Fruit fly (Drosophila melanogaster) whole organism, embryonic: Measurements from ENCODE around the gene CG17637.

Experiments
- Asciz ChIP-seq: fragments of 200-800 bp; sonication (Bioruptor generic); optimal IDR thresholded peaks from 2 replicates; lab custom pipeline; 2017; ENCODE audit warnings: missing biosample characterization, mild to moderate bottlenecking, missing genetic modification characterization, missing genetic modification reagents
- CG10565 ChIP-seq: fragments of 200-800 bp; sonication (Bioruptor generic); optimal IDR thresholded peaks from 3 replicates; lab custom pipeline; 2016; ENCODE audit warnings: missing biosample characterization, mild to moderate bottlenecking, missing genetic modification characterization
- CG12236 ChIP-seq: fragments of 200-800 bp; sonication (Bioruptor generic); optimal IDR thresholded peaks from 2 replicates; lab custom pipeline; 2016; ENCODE audit warnings: missing biosample characterization, missing genetic modification characterization
- CG12769 ChIP-seq: fragments of 200-800 bp; sonication (Bioruptor generic); optimal IDR thresholded peaks from 2 replicates; lab custom pipeline; 2019; ENCODE audit warnings: missing biosample characterization, mild to moderate bottlenecking, missing genetic modification characterization, moderate library complexity
- CG13296 ChIP-seq: fragments of 200-800 bp; sonication (Bioruptor generic); optimal IDR thresholded peaks from 3 replicates; lab custom pipeline; 2018; ENCODE audit warnings: missing biosample characterization, mild to moderate bottlenecking, missing genetic modification characterization
- CG13424 ChIP-seq: fragments of 200-800 bp; sonication (Bioruptor generic); optimal IDR thresholded peaks from 2 replicates; lab custom pipeline; 2019; ENCODE audit warnings: missing biosample characterization, mild to moderate bottlenecking, missing genetic modification characterization, moderate library complexity
- CG14014 ChIP-seq: fragments of 200-800 bp; sonication (Bioruptor generic); IDR thresholded peaks from 2 replicates; pipeline ENCODE4 v1.3.6; 2022; ENCODE audit warnings: missing biosample characterization, missing genetic modification characterization
- CG17385 ChIP-seq: fragments of 200-800 bp; sonication (Bioruptor generic); optimal IDR thresholded peaks from 3 replicates; lab custom pipeline; 2018; ENCODE audit warnings: missing biosample characterization, mild to moderate bottlenecking, missing genetic modification characterization
- CG17802 ChIP-seq: fragments of 200-800 bp; sonication (Bioruptor generic); optimal IDR thresholded peaks from 2 replicates; lab custom pipeline; 2018; ENCODE audit warnings: missing biosample characterization, mild to moderate bottlenecking, missing genetic modification characterization, moderate library complexity
- CG2678 ChIP-seq: fragments of 200-800 bp; sonication (Bioruptor generic); optimal IDR thresholded peaks from 3 replicates; lab custom pipeline; 2019; ENCODE audit warnings: missing biosample characterization, mild to moderate bottlenecking, missing genetic modification characterization, moderate library complexity
- CG3163 ChIP-seq: fragments of 200-800 bp; sonication (Bioruptor generic); optimal IDR thresholded peaks from 3 replicates; lab custom pipeline; 2016; ENCODE audit warnings: missing biosample characterization, missing genetic modification characterization
- CG6175 ChIP-seq: fragments of 200-800 bp; sonication (Bioruptor generic); IDR thresholded peaks from 3 replicates; pipeline ENCODE4 v1.3.6; 2022; ENCODE audit warnings: missing biosample characterization, missing genetic modification characterization
- CG7786 ChIP-seq: fragments of 200-800 bp; sonication (Bioruptor generic); optimal IDR thresholded peaks from 2 replicates; lab custom pipeline; 2016; ENCODE audit warnings: missing biosample characterization, missing genetic modification characterization
- CG8290 ChIP-seq, 3 experiments: fragments of 200-800 bp; sonication (Bioruptor generic); optimal IDR thresholded peaks; 2 replicates each; lab custom pipeline; 2016 to 2019; ENCODE audit warnings: missing biosample characterization in 3 of 3, missing genetic modification characterization in 3 of 3, mild to moderate bottlenecking in 2 of 3, moderate library complexity in 1 of 3
- CG8359 ChIP-seq: fragments of 200-800 bp; sonication (Bioruptor generic); optimal IDR thresholded peaks from 2 replicates; lab custom pipeline; 2017; ENCODE audit warnings: missing biosample characterization, mild to moderate bottlenecking, missing genetic modification characterization, borderline replicate concordance
- CG9817 ChIP-seq: fragments of 200-800 bp; sonication (Bioruptor generic); optimal IDR thresholded peaks from 2 replicates; lab custom pipeline; 2018; ENCODE audit warnings: missing biosample characterization, mild to moderate bottlenecking, missing genetic modification characterization, moderate library complexity
- CrebB ChIP-seq: fragments of 200-800 bp; sonication (Bioruptor generic); optimal IDR thresholded peaks from 3 replicates; lab custom pipeline; 2018; ENCODE audit warnings: missing biosample characterization, mild to moderate bottlenecking, missing genetic modification characterization
- Dad ChIP-seq: fragments of 200-800 bp; sonication (Bioruptor generic); optimal IDR thresholded peaks from 3 replicates; lab custom pipeline; 2016; ENCODE audit warnings: missing biosample characterization, missing genetic modification characterization
- Deaf1 ChIP-seq: fragments of 200-800 bp; optimal IDR thresholded peaks from 3 replicates; lab custom pipeline; 2019; ENCODE audit warnings: missing biosample characterization, mild to moderate bottlenecking, missing genetic modification characterization, moderate library complexity
- Doc3 ChIP-seq: fragments of 200-800 bp; sonication (Bioruptor generic); IDR thresholded peaks from 3 replicates; pipeline ENCODE4 v1.3.6; 2022; ENCODE audit warnings: missing biosample characterization, missing genetic modification characterization; ENCODE audit not compliant: partially characterized antibody
- ERR ChIP-seq: fragments of 200-800 bp; sonication (Bioruptor generic); optimal IDR thresholded peaks from 2 replicates; lab custom pipeline; 2016; ENCODE audit warnings: missing biosample characterization, missing genetic modification characterization
- Fer2 ChIP-seq: fragments of 200-800 bp; sonication (Bioruptor generic); optimal IDR thresholded peaks from 2 replicates; lab custom pipeline; 2018; ENCODE audit warnings: missing biosample characterization, mild to moderate bottlenecking, missing genetic modification characterization, moderate library complexity
- HLH54F ChIP-seq: fragments of 200-800 bp; sonication (Bioruptor generic); optimal IDR thresholded peaks from 3 replicates; lab custom pipeline; 2016; ENCODE audit warnings: missing biosample characterization, missing genetic modification characterization
- Hsf ChIP-seq: fragments of 200-800 bp; sonication (Bioruptor generic); optimal IDR thresholded peaks from 3 replicates; lab custom pipeline; 2016; ENCODE audit warnings: missing biosample characterization, missing genetic modification characterization
- Myb ChIP-seq: fragments of 200-800 bp; sonication (Bioruptor generic); optimal IDR thresholded peaks from 2 replicates; lab custom pipeline; 2016; ENCODE audit warnings: missing biosample characterization, missing genetic modification characterization
- NK7.1 ChIP-seq: fragments of 200-800 bp; sonication (Bioruptor generic); optimal IDR thresholded peaks from 3 replicates; lab custom pipeline; 2016; ENCODE audit warnings: missing biosample characterization, missing genetic modification characterization
- TFAM ChIP-seq: fragments of 200-800 bp; sonication (Bioruptor generic); optimal IDR thresholded peaks from 2 replicates; lab custom pipeline; 2017; ENCODE audit warnings: missing biosample characterization, missing genetic modification characterization, inconsistent platforms
- bigmax ChIP-seq: fragments of 200-800 bp; sonication (Bioruptor generic); optimal IDR thresholded peaks from 2 replicates; lab custom pipeline; 2018; ENCODE audit warnings: missing biosample characterization, mild to moderate bottlenecking, missing genetic modification characterization
- cg ChIP-seq: fragments of 200-800 bp; sonication (Bioruptor generic); optimal IDR thresholded peaks from 3 replicates; lab custom pipeline; 2019; ENCODE audit warnings: missing biosample characterization, mild to moderate bottlenecking, missing genetic modification characterization, moderate library complexity
- chif ChIP-seq, 2 experiments: fragments of 200-800 bp; sonication (Bioruptor generic); optimal IDR thresholded peaks; 3 replicates each; lab custom pipeline; 2016; ENCODE audit warnings: missing biosample characterization in 2 of 2, missing genetic modification characterization in 2 of 2
- fd3F ChIP-seq: fragments of 200-800 bp; sonication (Bioruptor generic); optimal IDR thresholded peaks from 2 replicates; lab custom pipeline; 2018; ENCODE audit warnings: missing biosample characterization, mild to moderate bottlenecking, missing genetic modification characterization, moderate library complexity
- gfzf ChIP-seq: fragments of 200-800 bp; sonication (Bioruptor generic); optimal IDR thresholded peaks from 2 replicates; lab custom pipeline; 2016; ENCODE audit warnings: missing biosample characterization, mild to moderate bottlenecking, missing genetic modification characterization, moderate library complexity
- gsb-n ChIP-seq: fragments of 200-800 bp; sonication (Bioruptor generic); optimal IDR thresholded peaks from 3 replicates; lab custom pipeline; 2018; ENCODE audit warnings: missing biosample characterization, mild to moderate bottlenecking, missing genetic modification characterization
- inv ChIP-seq: fragments of 200-800 bp; sonication (Bioruptor generic); IDR thresholded peaks from 2 replicates; pipeline ENCODE4 v1.3.6; 2022; ENCODE audit warnings: missing biosample characterization, missing genetic modification characterization; ENCODE audit not compliant: partially characterized antibody
- jigr1 ChIP-seq: fragments of 200-800 bp; sonication (Bioruptor generic); IDR thresholded peaks from 3 replicates; pipeline ENCODE4 v1.3.6; 2022; ENCODE audit warnings: missing biosample characterization, missing genetic modification characterization
- kay ChIP-seq: fragments of 200-800 bp; sonication (Bioruptor generic); optimal IDR thresholded peaks from 2 replicates; lab custom pipeline; 2016; ENCODE audit warnings: missing biosample characterization, missing genetic modification characterization
- rib ChIP-seq: fragments of 200-800 bp; sonication (Bioruptor generic); IDR thresholded peaks from 2 replicates; pipeline ENCODE4 v1.3.6; 2022; ENCODE audit warnings: missing biosample characterization, missing genetic modification characterization
- row ChIP-seq: fragments of 200-800 bp; sonication (Bioruptor generic); IDR thresholded peaks from 3 replicates; pipeline ENCODE4 v1.3.6; 2022; ENCODE audit warnings: missing biosample characterization, missing genetic modification characterization
- shn ChIP-seq: fragments of 200-800 bp; sonication (Bioruptor generic); optimal IDR thresholded peaks from 3 replicates; lab custom pipeline; 2016; ENCODE audit warnings: missing biosample characterization, missing genetic modification characterization
- sisA ChIP-seq: fragments of 200-800 bp; sonication (Bioruptor generic); IDR thresholded peaks from 2 replicates; pipeline ENCODE4 v1.3.6; 2022; ENCODE audit warnings: missing biosample characterization, missing genetic modification characterization
- so ChIP-seq: fragments of 200-800 bp; sonication (Bioruptor generic); IDR thresholded peaks from 3 replicates; pipeline ENCODE4 v1.3.6; 2022; ENCODE audit warnings: missing biosample characterization, missing genetic modification characterization
- sqz ChIP-seq: fragments of 200-800 bp; sonication (Bioruptor generic); optimal IDR thresholded peaks from 3 replicates; lab custom pipeline; 2018; ENCODE audit warnings: missing biosample characterization, mild to moderate bottlenecking, missing genetic modification characterization
- ssp ChIP-seq: fragments of 200-800 bp; sonication (Bioruptor generic); IDR thresholded peaks from 2 replicates; pipeline ENCODE4 v1.3.6; 2022; ENCODE audit warnings: missing biosample characterization, missing genetic modification characterization
- tna ChIP-seq: fragments of 200-800 bp; sonication (Bioruptor generic); IDR thresholded peaks from 2 replicates; pipeline ENCODE4 v1.3.6; 2022; ENCODE audit warnings: missing biosample characterization, missing genetic modification characterization; ENCODE audit not compliant: partially characterized antibody
- trem ChIP-seq: fragments of 200-800 bp; optimal IDR thresholded peaks from 3 replicates; lab custom pipeline; 2019; ENCODE audit warnings: missing biosample characterization, mild to moderate bottlenecking, missing genetic modification characterization, moderate library complexity
- vnd ChIP-seq: fragments of 200-800 bp; sonication (Bioruptor generic); IDR thresholded peaks from 3 replicates; pipeline ENCODE4 v1.3.6; 2022; ENCODE audit warnings: missing biosample characterization, missing genetic modification characterization; ENCODE audit not compliant: partially characterized antibody
- wek ChIP-seq: fragments of 200-800 bp; sonication (Bioruptor generic); optimal IDR thresholded peaks from 3 replicates; lab custom pipeline; 2018; ENCODE audit warnings: missing biosample characterization, mild to moderate bottlenecking, missing genetic modification characterization, moderate library complexity
- zf30C ChIP-seq: fragments of 200-800 bp; sonication (Bioruptor generic); optimal IDR thresholded peaks from 3 replicates; lab custom pipeline; 2018; ENCODE audit warnings: missing biosample characterization, mild to moderate bottlenecking, missing genetic modification characterization
- zfh1 ChIP-seq: fragments of 200-800 bp; sonication (Bioruptor generic); IDR thresholded peaks from 3 replicates; pipeline ENCODE4 v1.3.6; 2022; ENCODE audit warnings: missing biosample characterization, missing genetic modification characterization

The CG17637 gene

DNA sequence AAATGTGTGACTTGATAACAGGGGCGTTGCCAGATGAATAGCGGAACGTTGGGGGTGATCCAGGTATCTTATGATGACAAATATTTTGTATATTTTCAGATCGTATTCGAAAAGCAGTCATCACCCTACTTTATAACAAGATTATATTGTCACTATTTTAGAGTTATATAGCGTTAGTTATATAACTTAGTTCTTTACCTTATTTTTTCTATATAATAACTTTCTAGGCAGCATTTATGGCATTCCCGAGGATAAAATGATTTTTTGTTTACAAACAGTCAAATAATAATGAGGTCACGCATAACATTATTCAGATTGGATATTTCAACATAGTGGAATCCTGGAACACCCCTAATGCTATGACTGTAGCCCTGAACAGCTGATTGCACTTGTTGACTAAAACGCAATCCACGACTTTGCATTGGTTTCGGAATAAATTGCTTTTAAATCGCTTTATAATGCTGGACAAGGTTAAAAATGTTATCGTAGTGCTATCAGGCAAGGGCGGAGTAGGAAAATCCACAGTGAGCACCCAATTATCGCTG, 22.3 kb downstream of the CG17637 start, which contains the start of gene Nubp2 (continued):
- peak; percentile 92 for TF ChIP-seq trem (tag; lab: Kevin White, UChicago)
- TF ChIP-seq sisA: peak; percentile 94
- peak; percentile 97 for TF ChIP-seq CG2678
- peak; percentile 89 for TF ChIP-seq rib (GFP tag; lab: Robert Waterston, UW)
- peak; percentile 93 for TF ChIP-seq CG8290 (GFP tag; optimal IDR thresholded peaks at IDR 0.05; lab: Kevin White, UChicago)
- peak; percentile 86 to 90 for TF ChIP-seq CG8290 (tag; optimal IDR thresholded peaks at IDR 0.05; lab: Kevin White, UChicago)
- TF ChIP-seq gsb-n (tag; lab: Kevin White, UChicago): peak; percentile 92
- peak; percentile 96 for TF ChIP-seq kay (GFP tag; lab: Kevin White, UChicago)
- TF ChIP-seq tna (GFP tag; lab: Robert Waterston, UW): no peak
- peak; percentile 98 for TF ChIP-seq row (GFP tag; lab: Robert Waterston, UW)
- TF ChIP-seq sqz (GFP tag; lab: Kevin White, UChicago): peak; percentile 90
- TF ChIP-seq Fer2 (tag; lab: Kevin White, UChicago): peak; percentile 94
- TF ChIP-seq HLH54F: peak; percentile 97
- TF ChIP-seq inv: no peak
- TF ChIP-seq Asciz (GFP tag; lab: Kevin White, UChicago): peak; percentile 86
- TF ChIP-seq Hsf: peak; percentile 98
- no peak for TF ChIP-seq vnd (GFP tag; lab: Robert Waterston, UW)
- peak; percentile 68 for TF ChIP-seq TFAM (GFP tag; lab: Kevin White, UChicago)
- TF ChIP-seq ssp: peak; percentile 90
- TF ChIP-seq Myb: peak; percentile 72
- TF ChIP-seq CG14014 (GFP tag; lab: Robert Waterston, UW): peak; percentile 91
- TF ChIP-seq CG7786 (GFP tag; lab: Kevin White, UChicago): peak; percentile 90
- peak; percentile 85 for TF ChIP-seq NK7.1
- peak; percentile 99 for TF ChIP-seq wek (GFP tag; lab: Kevin White, UChicago)
- peak; percentile 92 for TF ChIP-seq Dad (GFP tag; lab: Kevin White, UChicago)
- TF ChIP-seq Doc3 (GFP tag; lab: Robert Waterston, UW): no peak
- peak; percentile 14 for TF ChIP-seq gfzf
- peak; percentile 76 for TF ChIP-seq CG17802 (tag; lab: Kevin White, UChicago)
- peak; percentile 77 for TF ChIP-seq Deaf1
- TF ChIP-seq CG13296: peak; percentile 93
- TF ChIP-seq CG3163 (GFP tag; lab: Kevin White, UChicago): peak; percentile 71
- peak; percentile 72 for TF ChIP-seq ERR (GFP tag; lab: Kevin White, UChicago)
- TF ChIP-seq CG13424 (tag; lab: Kevin White, UChicago): peak; percentile 98
- TF ChIP-seq CG12236: peak; percentile 88
- TF ChIP-seq CG9817 (tag; lab: Kevin White, UChicago): peak; percentile 97
- peak; percentile 87 for TF ChIP-seq so (GFP tag; lab: Robert Waterston, UW)
- TF ChIP-seq chif (GFP tag; optimal IDR thresholded peaks at IDR 0.05; lab: Kevin White, UChicago): peak; percentile 91 to 96
- TF ChIP-seq zf30C: peak; percentile 4
- peak; percentile 92 for TF ChIP-seq shn
- peak; percentile 80; the same call in 2 of the 3 replicates for TF ChIP-seq CG6175 (GFP tag; lab: Robert Waterston, UW)
- no peak for TF ChIP-seq cg (GFP tag; lab: Kevin White, UChicago)
- TF ChIP-seq CG12769: peak; percentile 94
- peak; percentile 87 for TF ChIP-seq CrebB (tag; lab: Kevin White, UChicago)
- TF ChIP-seq zfh1 (GFP tag; lab: Robert Waterston, UW): peak; percentile 91
- peak; percentile 9 for TF ChIP-seq bigmax (GFP tag; lab: Kevin White, UChicago)
- TF ChIP-seq CG17385 (GFP tag; lab: Kevin White, UChicago): peak; percentile 90
- peak; percentile 79; the same call in 2 of the 3 replicates for TF ChIP-seq jigr1 (GFP tag; lab: Robert Waterston, UW)
- peak; percentile 80 for TF ChIP-seq CG8359 (GFP tag; lab: Kevin White, UChicago)
- peak; percentile 78 for TF ChIP-seq CG10565 (GFP tag; lab: Kevin White, UChicago)
- peak; percentile 95 for TF ChIP-seq fd3F (GFP tag; lab: Kevin White, UChicago)
